Fruit fly (Drosophila melanogaster): ENCODE results near the gene ND-75.

ND-75 gene

DNA sequence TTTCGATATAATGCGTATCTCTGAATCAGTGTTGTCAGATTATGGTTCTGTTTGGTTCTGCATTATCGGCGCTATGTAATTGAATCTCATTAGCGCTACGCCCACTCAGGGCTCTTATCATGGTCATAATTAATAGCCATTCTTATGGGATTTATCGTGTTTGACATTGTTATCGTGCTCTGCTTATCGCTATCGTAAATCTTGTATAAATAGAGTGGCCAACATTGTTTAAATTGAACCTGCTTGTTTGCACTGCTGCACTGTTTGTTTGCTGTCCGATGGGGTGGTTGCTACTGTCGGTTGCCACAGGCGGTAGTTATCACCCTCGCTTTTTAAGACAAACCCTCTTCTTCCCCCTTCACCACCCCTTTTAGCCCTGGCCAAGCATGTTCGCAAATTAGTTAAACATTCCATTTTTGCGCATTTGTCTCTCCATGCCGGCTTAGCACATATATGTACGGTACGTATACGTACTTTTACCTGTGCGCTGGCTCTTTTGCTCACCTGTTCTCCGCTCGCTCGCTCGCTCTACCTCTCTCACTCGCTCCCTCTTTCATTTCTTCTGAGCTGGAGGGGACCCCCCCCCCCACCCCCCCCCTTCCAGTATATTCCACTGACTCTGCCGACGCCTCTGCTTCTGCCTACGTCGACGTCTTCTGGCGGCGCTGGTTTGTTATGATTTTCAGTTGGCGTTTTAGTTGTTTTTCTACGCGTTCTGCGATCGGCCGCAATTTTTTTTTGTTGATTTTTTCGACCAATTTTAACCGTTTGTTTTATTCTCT is 21.4 kb downstream of the ND-75 start:
- TF ChIP-seq gce (GFP tag; IDR thresholded peaks at IDR 0.05) (0 out of 3 replicates have a peak, but pooled peaks have one; percentile 17), mam (GFP tag; optimal IDR thresholded peaks at IDR 0.05) (no peak), Vsx1 (GFP tag; optimal IDR thresholded peaks at IDR 0.05) (peak; percentile 77), CG7372 (GFP tag; IDR thresholded peaks at IDR 0.05) (no peak), CG11093 (GFP tag; IDR thresholded peaks at IDR 0.05) (no peak), Myb (GFP tag; optimal IDR thresholded peaks at IDR 0.05) (no peak), CG17385 (GFP tag; optimal IDR thresholded peaks at IDR 0.05) (peak; percentile 41), Hmx (GFP tag; optimal IDR thresholded peaks at IDR 0.05) (no peak), sc (optimal IDR thresholded peaks at IDR 0.05) (no peak), sc (GFP tag; optimal IDR thresholded peaks at IDR 0.05) (peak; percentile 51), CG4360 (GFP tag; IDR thresholded peaks at IDR 0.05) (no peak), CG4328 (GFP tag; optimal IDR thresholded peaks at IDR 0.05) (peak; percentile 55), Awh (GFP tag; IDR thresholded peaks at IDR 0.05) (peak; percentile 79), kni (GFP tag; optimal IDR thresholded peaks at IDR 0.05) (peak; percentile 23), gt (GFP tag; IDR thresholded peaks at IDR 0.05) (no peak), mld (GFP tag; IDR thresholded peaks at IDR 0.05; ENCODE audit: partially characterized antibody) (no peak), CG32767 (GFP tag; IDR thresholded peaks at IDR 0.05) (no peak), trem (tag; optimal IDR thresholded peaks at IDR 0.05) (peak; percentile 4), insv (GFP tag; optimal IDR thresholded peaks at IDR 0.05) (peak in 1 of 2 experiments; percentile 12), Atf3 (GFP tag; optimal IDR thresholded peaks at IDR 0.05) (no peak), bbx (GFP tag; IDR thresholded peaks at IDR 0.05; ENCODE audit: partially characterized antibody) (no peak), sima (GFP tag; optimal IDR thresholded peaks at IDR 0.05) (no peak), CG10654 (GFP tag; optimal IDR thresholded peaks at IDR 0.05) (peak; percentile 33), pita (GFP tag; optimal IDR thresholded peaks at IDR 0.05) (no peak), lola (GFP tag; optimal IDR thresholded peaks at IDR 0.05) (peak in 1 of 3 experiments; percentile 45), ems (GFP tag; optimal IDR thresholded peaks at IDR 0.05) (no peak), chinmo (GFP tag; IDR thresholded peaks at IDR 0.05; ENCODE audit: partially characterized antibody) (0 out of 4 replicates have a peak, but pooled peaks have one; percentile 58), CG3995 (GFP tag; optimal IDR thresholded peaks at IDR 0.05) (peak; percentile 3), D19B (GFP tag; optimal IDR thresholded peaks at IDR 0.05) (peak; percentile 8), CG14965 (GFP tag; optimal IDR thresholded peaks at IDR 0.05; ENCODE audit: borderline replicate concordance) (peak; percentile 36), CG18011 (GFP tag; optimal IDR thresholded peaks at IDR 0.05) (no peak), CG1603 (tag; optimal IDR thresholded peaks at IDR 0.05) (peak; percentile 68), CG13775 (GFP tag; optimal IDR thresholded peaks at IDR 0.05) (no peak), nau (GFP tag; optimal IDR thresholded peaks at IDR 0.05) (peak; percentile 71), Sry-δ (GFP tag; optimal IDR thresholded peaks at IDR 0.05) (peak; percentile 11), tna (GFP tag; IDR thresholded peaks at IDR 0.05; ENCODE audit: partially characterized antibody) (no peak), CkIIα-i1 (GFP tag; IDR thresholded peaks at IDR 0.05) (no peak), CG15514 (GFP tag; optimal IDR thresholded peaks at IDR 0.05) (peak; percentile 39), CG17186 (GFP tag; optimal IDR thresholded peaks at IDR 0.05) (peak; percentile 27), CG11085 (GFP tag; IDR thresholded peaks at IDR 0.05) (no peak), bab2 (GFP tag; optimal IDR thresholded peaks at IDR 0.05) (peak; percentile 61), Hmr (GFP tag; optimal IDR thresholded peaks at IDR 0.05) (peak; percentile 73), CG8765 (GFP tag; IDR thresholded peaks at IDR 0.05) (no peak), psq (GFP tag; optimal IDR thresholded peaks at IDR 0.05) (no peak), gcm (GFP tag; optimal IDR thresholded peaks at IDR 0.05) (peak; percentile 39), croc (GFP tag; conservative IDR thresholded peaks at IDR 0.05) (no peak), gcm2 (GFP tag; optimal IDR thresholded peaks at IDR 0.05) (no peak), abd-A (tag; optimal IDR thresholded peaks at IDR 0.05) (no peak), CG2889 (GFP tag; IDR thresholded peaks at IDR 0.05) (no peak)
